Worm (Caenorhabditis elegans) whole organism, L1 larva: ENCODE data around the gene spp-4.

Experiments
- C34B4.2 ChIP-seq: sonication (generic microtip); optimal IDR thresholded peaks from 2 replicates; lab custom pipeline; 2017; ENCODE audit warnings: mild to moderate bottlenecking, missing genetic modification characterization, missing compliant biosample characterization
- aha-1 ChIP-seq: fragments of 150-350 bp; optimal IDR thresholded peaks from 2 replicates; lab custom pipeline; 2014; ENCODE audit warnings: missing biosample characterization, missing genetic modification characterization
- dpl-1 ChIP-seq, 3 experiments: fragments of 150-350 bp in 2 of 3; sonication (generic microtip) in 1 of 3; optimal IDR thresholded peaks; 2 replicates each; lab custom pipeline; 2014 to 2017; ENCODE audit warnings: missing biosample characterization in 3 of 3, missing genetic modification characterization in 3 of 3, missing genetic modification reagents in 3 of 3
- lsy-2 ChIP-seq, 2 experiments: fragments of 150-350 bp; optimal IDR thresholded peaks; 2 replicates each; lab custom pipeline; 2014; ENCODE audit warnings: missing biosample characterization in 2 of 2, missing genetic modification characterization in 2 of 2
- nhr-11 ChIP-seq: fragments of 150-350 bp; optimal IDR thresholded peaks from 2 replicates; lab custom pipeline; 2014; ENCODE audit warnings: missing biosample characterization, missing genetic modification characterization
- nhr-71 ChIP-seq: sonication (generic microtip); optimal IDR thresholded peaks from 2 replicates; lab custom pipeline; 2016; ENCODE audit warnings: mild to moderate bottlenecking, missing genetic modification characterization, moderate library complexity, missing compliant biosample characterization
- pqm-1 ChIP-seq: sonication (generic microtip); optimal IDR thresholded peaks from 3 replicates; lab custom pipeline; 2017; ENCODE audit warnings: missing biosample characterization, missing genetic modification characterization
- snpc-4 ChIP-seq: fragments of 150-350 bp; optimal IDR thresholded peaks from 2 replicates; lab custom pipeline; 2014; ENCODE audit warnings: missing biosample characterization, missing genetic modification characterization
- unc-62 ChIP-seq: fragments of 150-350 bp; optimal IDR thresholded peaks from 2 replicates; lab custom pipeline; 2014; ENCODE audit warnings: missing biosample characterization, missing genetic modification reagents, missing genetic modification characterization
- zip-4 ChIP-seq: fragments of 200-800 bp; sonication (Bioruptor generic); optimal IDR thresholded peaks from 2 replicates; lab custom pipeline; 2018; ENCODE audit warnings: mild to moderate bottlenecking, missing genetic modification characterization, moderate library complexity, missing compliant biosample characterization

- no peak for TF ChIP-seq zip-4 (GFP tag; lab: Kevin White, UChicago)
- TF ChIP-seq nhr-11 (tag; lab: Kevin White, UChicago): no peak
- no peak for TF ChIP-seq unc-62
- TF ChIP-seq lsy-2 (tag; optimal IDR thresholded peaks at IDR 0.05; lab: Kevin White, UChicago): no peak
- no peak for TF ChIP-seq nhr-71 (tag; lab: Kevin White, UChicago)
- no peak for TF ChIP-seq snpc-4 (tag; lab: Kevin White, UChicago)
- no peak for TF ChIP-seq pqm-1 (tag; lab: Kevin White, UChicago)
- no peak for TF ChIP-seq dpl-1 (GFP tag; optimal IDR thresholded peaks at IDR 0.05; lab: Kevin White, UChicago)
- TF ChIP-seq C34B4.2 (tag; lab: Kevin White, UChicago): no peak
- no peak for TF ChIP-seq aha-1 (tag; lab: Kevin White, UChicago)
These were observed at the start of gene spp-4 for ce11 chrX:7318639-7319038.
